Worm (Caenorhabditis elegans): ENCODE data around the gene T25B9.8.

The T25B9.8 gene

DNA sequence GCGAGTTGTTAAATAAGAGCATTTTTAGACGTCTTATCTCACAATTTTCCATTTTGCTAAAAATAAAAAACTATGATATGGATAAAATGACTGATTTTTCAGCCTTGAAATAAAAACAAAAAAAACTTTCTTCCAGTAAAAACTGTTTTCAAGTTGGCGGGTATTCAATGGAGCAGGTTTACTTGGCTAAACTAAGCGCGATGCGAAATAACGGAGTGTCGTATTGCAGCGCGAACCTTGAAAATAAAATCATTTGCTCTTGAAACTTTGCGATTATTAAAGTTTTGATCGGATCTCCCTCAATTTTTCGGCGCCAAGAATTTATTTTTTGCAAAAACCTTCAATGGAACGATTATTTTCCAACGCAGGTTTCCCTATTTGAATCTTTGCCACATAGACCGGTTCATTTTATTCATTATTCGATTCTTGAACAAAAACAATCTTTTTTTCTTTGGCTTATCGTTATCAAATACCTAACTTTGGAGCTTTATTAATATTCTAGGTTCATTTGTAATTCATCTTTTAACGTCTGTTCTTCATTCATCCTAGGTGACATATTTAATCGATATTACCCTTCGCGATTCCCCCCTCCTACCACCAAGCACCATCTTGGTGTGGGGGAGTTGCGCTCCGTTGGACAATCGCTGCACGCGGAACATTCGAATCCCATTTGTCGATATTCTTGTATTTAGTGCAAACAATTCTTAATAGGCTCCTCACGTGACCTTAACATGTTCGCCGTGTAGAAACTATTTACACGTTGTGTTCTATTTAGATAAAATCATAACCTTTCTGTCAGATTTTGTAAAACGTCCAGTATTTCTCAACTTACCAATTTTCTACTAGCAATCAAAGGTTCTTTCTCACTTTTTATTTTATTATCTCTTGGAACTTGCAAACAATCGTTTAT lies 33.2 kb downstream of the T25B9.8 start, which contains the start of the genes orc-5 and cyb-1 (continued):
- TF ChIP-seq mes-2 (tag; optimal IDR thresholded peaks at IDR 0.05; ENCODE audit: poor library complexity, severe bottlenecking) = peak; percentile 87
- TF ChIP-seq hmg-1.1 (GFP tag; IDR thresholded peaks at IDR 0.05) = peak; percentile 51
- TF ChIP-seq ztf-7 (tag; optimal IDR thresholded peaks at IDR 0.05) = no peak
- peak in 1 of 2 experiments; percentile 8 for TF ChIP-seq mdl-1 (tag; optimal IDR thresholded peaks at IDR 0.05)
- no peak for TF ChIP-seq T26A8.4 (GFP tag; IDR thresholded peaks at IDR 0.05)
- TF ChIP-seq spr-1 (tag; optimal IDR thresholded peaks at IDR 0.05) = no peak
- TF ChIP-seq madf-9 (GFP tag; conservative IDR thresholded peaks at IDR 0.05) = no peak
- no peak for TF ChIP-seq fkh-10 (GFP tag; optimal IDR thresholded peaks at IDR 0.05)

DNA sequence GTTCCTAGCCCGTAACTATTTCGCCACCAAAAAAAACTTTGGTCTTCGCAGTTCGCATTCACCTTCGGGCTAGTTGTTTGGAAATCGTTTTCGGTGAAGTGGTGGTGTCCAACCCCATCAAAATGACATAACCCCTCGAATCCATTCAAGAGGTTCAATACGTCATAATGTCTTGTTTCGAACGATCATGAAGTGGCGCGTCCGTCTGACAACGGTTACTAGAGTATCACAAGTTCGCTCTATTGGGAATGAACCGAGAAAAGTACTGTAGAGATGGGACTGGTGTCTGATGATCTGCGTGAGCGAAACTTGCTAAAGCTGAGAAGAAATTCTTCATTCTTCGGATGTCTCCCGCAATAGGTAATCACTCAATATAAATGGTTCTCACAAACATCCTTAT lies 40.3 kb downstream of the T25B9.8 start, which contains the start of gene ZC168.2:
Gene ZC168.2 (plus strand): TSS at position 301 of the 400 bp plus-strand sequence.
- TF ChIP-seq unc-62 (GFP tag; optimal IDR thresholded peaks at IDR 0.05 in 1 of 2) (peak in 1 of 2 experiments; percentile 79), unc-62 (tag; optimal IDR thresholded peaks at IDR 0.05) (no peak), nhr-28 (tag; optimal IDR thresholded peaks at IDR 0.05) (no peak), snpc-1.2 (GFP tag; IDR thresholded peaks at IDR 0.05) (no peak), hlh-11 (tag; optimal IDR thresholded peaks at IDR 0.05) (no peak), snpc-4 (tag; optimal IDR thresholded peaks at IDR 0.05) (no peak), pqm-1 (tag; optimal IDR thresholded peaks at IDR 0.05) (no peak), lir-3 (tag; optimal IDR thresholded peaks at IDR 0.05) (no peak)

DNA sequence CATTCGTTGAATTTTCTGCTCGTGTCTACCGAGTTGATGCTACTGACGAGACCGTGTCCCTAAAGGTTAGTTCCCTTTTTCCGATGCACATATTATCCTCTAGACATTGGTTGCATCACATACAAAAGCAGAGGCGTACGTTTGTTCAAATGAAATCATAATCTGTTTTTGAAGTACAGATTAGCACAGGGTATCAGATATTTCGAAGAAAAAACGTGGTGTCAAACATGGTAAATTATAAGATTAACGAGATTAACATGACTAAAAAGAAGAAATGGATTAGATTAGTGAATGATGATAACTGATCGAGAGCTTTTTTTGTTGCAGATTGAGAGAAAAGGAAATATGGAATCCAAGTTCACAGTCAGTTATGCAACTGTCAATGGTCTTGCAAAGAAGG lies 49.1 kb downstream of the T25B9.8 start:
- no peak for TF ChIP-seq tra-1 (GFP tag; IDR thresholded peaks at IDR 0.05)
- no peak for TF ChIP-seq nhr-77 (tag; optimal IDR thresholded peaks at IDR 0.05)
- TF ChIP-seq nhr-25 (tag; optimal IDR thresholded peaks at IDR 0.05; ENCODE audit: borderline replicate concordance, insufficient read depth) = no peak
- TF ChIP-seq snpc-4 (tag; optimal IDR thresholded peaks at IDR 0.05) = no peak
- no peak for TF ChIP-seq daf-8 (GFP tag; IDR thresholded peaks at IDR 0.05)
- no peak for TF ChIP-seq unc-39 (tag; optimal IDR thresholded peaks at IDR 0.05)
- TF ChIP-seq madf-5 (GFP tag; IDR thresholded peaks at IDR 0.05) = no peak
- TF ChIP-seq pqm-1 (tag; optimal IDR thresholded peaks at IDR 0.05) = no peak
- TF ChIP-seq dmd-9 (GFP tag; IDR thresholded peaks at IDR 0.05) = no peak
- no peak for TF ChIP-seq nhr-10 (tag; optimal IDR thresholded peaks at IDR 0.05)
- no peak for TF ChIP-seq hif-1 (tag; optimal IDR thresholded peaks at IDR 0.05)
- no peak for TF ChIP-seq daf-19 (GFP tag; conservative IDR thresholded peaks at IDR 0.05)
- TF ChIP-seq zag-1 (tag; optimal IDR thresholded peaks at IDR 0.05) = no peak
- no peak for TF ChIP-seq nhr-237 (tag; optimal IDR thresholded peaks at IDR 0.05)
- no peak for TF ChIP-seq duxl-1 (tag; optimal IDR thresholded peaks at IDR 0.05; ENCODE audit: poor library complexity)
- TF ChIP-seq ceh-32 (tag; optimal IDR thresholded peaks at IDR 0.05; ENCODE audit: poor library complexity) = no peak
- TF ChIP-seq F49E8.2 (tag; optimal IDR thresholded peaks at IDR 0.05; ENCODE audit: borderline replicate concordance) = no peak

DNA sequence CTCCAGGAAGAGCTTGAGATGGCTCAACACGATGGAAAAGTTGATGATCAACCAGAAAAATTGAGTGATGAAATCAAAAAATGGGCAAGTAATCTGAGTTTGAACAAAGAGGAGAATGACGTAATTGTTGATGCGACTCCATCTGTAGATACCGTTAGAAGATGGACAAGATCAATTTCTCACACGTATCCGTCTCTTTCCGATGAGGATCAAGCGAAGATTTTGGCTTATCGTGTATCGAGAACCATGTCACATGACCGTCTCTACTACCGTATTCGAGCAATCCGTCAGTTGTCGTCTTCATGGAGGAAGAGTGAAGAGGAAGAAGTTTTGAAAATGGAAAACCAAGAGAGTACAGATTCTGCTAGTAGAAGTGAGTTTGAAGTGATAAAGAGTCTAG lies 49.9 kb downstream of the T25B9.8 start:
- no peak for TF ChIP-seq nhr-42 (GFP tag; IDR thresholded peaks at IDR 0.05)
- TF ChIP-seq lin-13 (GFP tag; optimal IDR thresholded peaks at IDR 0.05) = no peak
- no peak for TF ChIP-seq ces-1 (GFP tag; optimal IDR thresholded peaks at IDR 0.05)
- no peak for TF ChIP-seq T26A8.4 (GFP tag; IDR thresholded peaks at IDR 0.05)
- no peak for TF ChIP-seq rbr-2 (tag; optimal IDR thresholded peaks at IDR 0.05)
- no peak for TF ChIP-seq ZK546.5 (tag; optimal IDR thresholded peaks at IDR 0.05)
- no peak for TF ChIP-seq jun-1 (tag; optimal IDR thresholded peaks at IDR 0.05)
- no peak for TF ChIP-seq F44E2.7 (GFP tag; IDR thresholded peaks at IDR 0.05)
- TF ChIP-seq attf-4 (tag; optimal IDR thresholded peaks at IDR 0.05) = no peak
- no peak for TF ChIP-seq nhr-237 (tag; optimal IDR thresholded peaks at IDR 0.05)
- no peak for TF ChIP-seq tra-1 (GFP tag; IDR thresholded peaks at IDR 0.05)
- TF ChIP-seq lin-1 (GFP tag; IDR thresholded peaks at IDR 0.05) = no peak
- TF ChIP-seq mxl-2 (GFP tag; conservative IDR thresholded peaks at IDR 0.05) = no peak
- TF ChIP-seq lim-7 (GFP tag; IDR thresholded peaks at IDR 0.05) = no peak
- TF ChIP-seq set-16 (GFP tag; IDR thresholded peaks at IDR 0.05) = no peak
- no peak for TF ChIP-seq snpc-4 (tag; optimal IDR thresholded peaks at IDR 0.05)
- TF ChIP-seq mep-1 (tag; optimal IDR thresholded peaks at IDR 0.05) = no peak
- TF ChIP-seq nhr-10 (tag; optimal IDR thresholded peaks at IDR 0.05) = no peak

Measured in whole organism, L4 larva.